Worm (Caenorhabditis elegans) whole organism, L1 larva: ENCODE data around the gene phf-15.

Experiments used
- C16A3.4 ChIP-seq: fragments of 150-350 bp; optimal IDR thresholded peaks from 2 replicates; lab custom pipeline; 2014; ENCODE audit warnings: missing biosample characterization, missing genetic modification characterization
- alr-1 ChIP-seq: fragments of 200-800 bp; sonication (Bioruptor generic); optimal IDR thresholded peaks from 2 replicates; lab custom pipeline; 2018; ENCODE audit warnings: borderline replicate concordance, mild to moderate bottlenecking, missing genetic modification characterization, missing compliant biosample characterization
- ama-1 ChIP-seq: fragments of 150-350 bp; optimal IDR thresholded peaks from 2 replicates; lab custom pipeline; 2014
- ceh-63 ChIP-seq: fragments of 200-800 bp; sonication (Bioruptor generic); optimal IDR thresholded peaks from 2 replicates; lab custom pipeline; 2018; ENCODE audit warnings: mild to moderate bottlenecking, missing genetic modification characterization, missing compliant biosample characterization
- ceh-82 ChIP-seq, 3 experiments: fragments of 150-350 bp in 1 of 3; sonication (generic microtip) in 2 of 3; optimal IDR thresholded peaks; 2 replicates each; lab custom pipeline; 2014 to 2017; ENCODE audit warnings: missing biosample characterization in 3 of 3, missing genetic modification characterization in 3 of 3
- ceh-90 ChIP-seq: sonication (generic microtip); optimal IDR thresholded peaks from 2 replicates; lab custom pipeline; 2016; ENCODE audit warnings: missing genetic modification characterization, missing compliant biosample characterization
- ces-1 ChIP-seq: fragments of 150-350 bp; optimal IDR thresholded peaks from 2 replicates; lab custom pipeline; 2014; ENCODE audit warnings: missing biosample characterization, missing genetic modification reagents, missing genetic modification characterization
- dpl-1 ChIP-seq, 3 experiments: fragments of 150-350 bp in 2 of 3; sonication (generic microtip) in 1 of 3; optimal IDR thresholded peaks; 2 replicates each; lab custom pipeline; 2014 to 2017; ENCODE audit warnings: missing biosample characterization in 3 of 3, missing genetic modification characterization in 3 of 3, missing genetic modification reagents in 3 of 3
- dsc-1 ChIP-seq: sonication (generic microtip); optimal IDR thresholded peaks from 2 replicates; lab custom pipeline; 2016; ENCODE audit warnings: mild to moderate bottlenecking, missing genetic modification characterization, missing compliant biosample characterization
- efl-1 ChIP-seq, 4 experiments: fragments of 150-350 bp; optimal IDR thresholded peaks in 3 of 4; peaks in 1 of 4; 1 replicate in 1 of 4; 2 replicates in 3 of 4; lab custom pipeline; 2014; ENCODE audit warnings: missing biosample characterization in 2 of 4, missing genetic modification characterization in 2 of 4, missing genetic modification reagents in 2 of 4
- egl-13 ChIP-seq: sonication (generic microtip); optimal IDR thresholded peaks from 2 replicates; lab custom pipeline; 2016; ENCODE audit warnings: missing genotype, missing genetic modification reagents, missing genetic modification characterization, missing compliant biosample characterization
- elt-2 ChIP-seq: sonication (generic microtip); optimal IDR thresholded peaks from 2 replicates; lab custom pipeline; 2016; ENCODE audit warnings: missing genetic modification characterization, mild to moderate bottlenecking, inconsistent platforms, missing compliant biosample characterization, missing genetic modification reagents
- elt-3 ChIP-seq, 6 experiments: fragments of 150-350 bp in 1 of 6; sonication (generic microtip); optimal IDR thresholded peaks; 2 replicates each; lab custom pipeline; 2017 to 2018; ENCODE audit warnings: missing biosample characterization in 6 of 6, missing genetic modification characterization in 6 of 6, inconsistent platforms in 1 of 6
- ets-5 ChIP-seq: fragments of 200-800 bp; sonication (Bioruptor generic); IDR thresholded peaks from 2 replicates; pipeline ENCODE4 v1.3.6; 2022; ENCODE audit warnings: missing genetic modification characterization, missing compliant biosample characterization
- fkh-10 ChIP-seq: sonication (generic microtip); optimal IDR thresholded peaks from 2 replicates; lab custom pipeline; 2017; ENCODE audit warnings: missing biosample characterization, missing genetic modification reagents, missing genetic modification characterization
- fkh-4 ChIP-seq: sonication (generic microtip); optimal IDR thresholded peaks from 2 replicates; lab custom pipeline; 2016; ENCODE audit warnings: missing compliant biosample characterization, missing genetic modification characterization, borderline replicate concordance
- fkh-8 ChIP-seq: sonication (generic microtip); optimal IDR thresholded peaks from 2 replicates; lab custom pipeline; 2016; ENCODE audit warnings: mild to moderate bottlenecking, missing genetic modification characterization, missing compliant biosample characterization
- fos-1 ChIP-seq: fragments of 150-350 bp; optimal IDR thresholded peaks from 2 replicates; lab custom pipeline; 2014; ENCODE audit warnings: missing biosample characterization, missing genetic modification characterization
- hpl-2 ChIP-seq: fragments of 150-350 bp; optimal IDR thresholded peaks from 2 replicates; lab custom pipeline; 2014; ENCODE audit warnings: missing biosample characterization, missing genetic modification reagents, missing genetic modification characterization
- isw-1 ChIP-seq: fragments of 200-800 bp; sonication (Bioruptor generic); IDR thresholded peaks from 2 replicates; pipeline ENCODE4 v1.3.6; 2022; ENCODE audit warnings: missing genetic modification characterization, missing compliant biosample characterization
- lin-14 ChIP-seq: fragments of 200-800 bp; sonication (Bioruptor generic); optimal IDR thresholded peaks from 2 replicates; lab custom pipeline; 2018; ENCODE audit warnings: mild to moderate bottlenecking, missing genetic modification characterization, moderate library complexity, missing compliant biosample characterization
- lin-15B ChIP-seq: fragments of 150-350 bp; sonication (generic microtip); optimal IDR thresholded peaks from 3 replicates; lab custom pipeline; 2014; ENCODE audit warnings: missing biosample characterization, missing genetic modification characterization
- lin-35 ChIP-seq, 2 experiments: fragments of 150-350 bp; optimal IDR thresholded peaks; 2 replicates each; lab custom pipeline; 2014; ENCODE audit warnings: missing biosample characterization in 2 of 2, missing genetic modification characterization in 2 of 2, missing genetic modification reagents in 2 of 2
- lin-39 ChIP-seq: fragments of 150-350 bp; optimal IDR thresholded peaks from 2 replicates; lab custom pipeline; 2014; ENCODE audit warnings: missing biosample characterization, missing genetic modification reagents, missing genetic modification characterization
- lir-3 ChIP-seq: sonication (generic microtip); optimal IDR thresholded peaks from 2 replicates; lab custom pipeline; 2016; ENCODE audit warnings: mild to moderate bottlenecking, missing genetic modification characterization, moderate library complexity, missing compliant biosample characterization; ENCODE audit not compliant: poor library complexity
- mab-9 ChIP-seq: fragments of 200-800 bp; sonication (Bioruptor generic); IDR thresholded peaks from 2 replicates; pipeline ENCODE4 v1.3.6; 2022; ENCODE audit warnings: missing genetic modification reagents, missing genetic modification characterization, missing compliant biosample characterization
- mdl-1 ChIP-seq, 2 experiments: fragments of 150-350 bp; optimal IDR thresholded peaks; 2 replicates each; lab custom pipeline; 2014 to 2017; ENCODE audit warnings: missing biosample characterization in 2 of 2, missing genetic modification characterization in 2 of 2, inconsistent platforms in 1 of 2
- mef-2 ChIP-seq: fragments of 150-350 bp; optimal IDR thresholded peaks from 2 replicates; lab custom pipeline; 2014; ENCODE audit warnings: missing biosample characterization, missing genetic modification characterization
- nhr-12 ChIP-seq: sonication (generic microtip); optimal IDR thresholded peaks from 2 replicates; lab custom pipeline; 2017; ENCODE audit warnings: missing biosample characterization, missing genetic modification characterization
- nhr-71 ChIP-seq: sonication (generic microtip); optimal IDR thresholded peaks from 2 replicates; lab custom pipeline; 2016; ENCODE audit warnings: mild to moderate bottlenecking, missing genetic modification characterization, moderate library complexity, missing compliant biosample characterization
- nhr-84 ChIP-seq: sonication (generic microtip); optimal IDR thresholded peaks from 2 replicates; lab custom pipeline; 2017; ENCODE audit warnings: missing biosample characterization, missing genetic modification characterization
- nhr-90 ChIP-seq: sonication (generic microtip); optimal IDR thresholded peaks from 2 replicates; lab custom pipeline; 2016; ENCODE audit warnings: mild to moderate bottlenecking, missing genetic modification characterization, missing compliant biosample characterization; ENCODE audit not compliant: poor library complexity
- pag-3 ChIP-seq: sonication (generic microtip); optimal IDR thresholded peaks from 2 replicates; lab custom pipeline; 2017; ENCODE audit warnings: missing genetic modification characterization, mild to moderate bottlenecking, missing compliant biosample characterization, antibody characterized with exemption, borderline replicate concordance; ENCODE audit not compliant: insufficient read depth
- skn-1 ChIP-seq: fragments of 150-350 bp; optimal IDR thresholded peaks from 2 replicates; lab custom pipeline; 2014; ENCODE audit warnings: missing biosample characterization, missing genetic modification characterization
- snpc-4 ChIP-seq: fragments of 150-350 bp; optimal IDR thresholded peaks from 2 replicates; lab custom pipeline; 2014; ENCODE audit warnings: missing biosample characterization, missing genetic modification characterization
- sox-4 ChIP-seq: sonication (generic microtip); optimal IDR thresholded peaks from 2 replicates; lab custom pipeline; 2016; ENCODE audit warnings: missing genetic modification characterization, missing compliant biosample characterization
- sptf-1 ChIP-seq: fragments of 150-350 bp; optimal IDR thresholded peaks from 2 replicates; lab custom pipeline; 2014; ENCODE audit warnings: missing biosample characterization, missing genetic modification characterization
- sup-37 ChIP-seq: fragments of 200-800 bp; sonication (Bioruptor generic); optimal IDR thresholded peaks from 2 replicates; lab custom pipeline; 2018; ENCODE audit warnings: mild to moderate bottlenecking, missing genetic modification characterization, missing compliant biosample characterization
- swsn-7 ChIP-seq: sonication (generic microtip); optimal IDR thresholded peaks from 2 replicates; lab custom pipeline; 2016; ENCODE audit warnings: missing genetic modification characterization, missing compliant biosample characterization
- tbx-2 ChIP-seq: sonication (generic microtip); optimal IDR thresholded peaks from 2 replicates; lab custom pipeline; 2016; ENCODE audit warnings: missing genetic modification characterization, missing compliant biosample characterization
- unc-30 ChIP-seq: sonication (generic microtip); optimal IDR thresholded peaks from 2 replicates; lab custom pipeline; 2017; ENCODE audit warnings: missing biosample characterization, missing genetic modification characterization
- unc-62 ChIP-seq: fragments of 150-350 bp; optimal IDR thresholded peaks from 2 replicates; lab custom pipeline; 2014; ENCODE audit warnings: missing biosample characterization, missing genetic modification reagents, missing genetic modification characterization
- unc-98 ChIP-seq: fragments of 200-800 bp; sonication (Bioruptor generic); IDR thresholded peaks from 2 replicates; pipeline ENCODE4 v1.3.6; 2022; ENCODE audit warnings: missing genetic modification characterization, missing compliant biosample characterization
- vab-15 ChIP-seq: sonication (generic microtip); optimal IDR thresholded peaks from 2 replicates; lab custom pipeline; 2017; ENCODE audit warnings: missing genotype, mild to moderate bottlenecking, missing genetic modification characterization, missing compliant biosample characterization
- xbp-1 ChIP-seq: sonication (generic microtip); optimal IDR thresholded peaks from 2 replicates; lab custom pipeline; 2016; ENCODE audit warnings: missing genetic modification characterization, missing compliant biosample characterization
- zag-1 ChIP-seq: fragments of 150-350 bp; optimal IDR thresholded peaks from 2 replicates; lab custom pipeline; 2014; ENCODE audit warnings: missing biosample characterization, missing genetic modification characterization
- zip-4 ChIP-seq: fragments of 200-800 bp; sonication (Bioruptor generic); optimal IDR thresholded peaks from 2 replicates; lab custom pipeline; 2018; ENCODE audit warnings: mild to moderate bottlenecking, missing genetic modification characterization, moderate library complexity, missing compliant biosample characterization
- ztf-4 ChIP-seq: fragments of 150-350 bp; optimal IDR thresholded peaks from 2 replicates; lab custom pipeline; 2014; ENCODE audit warnings: missing biosample characterization, missing genetic modification characterization

Gene phf-15

DNA sequence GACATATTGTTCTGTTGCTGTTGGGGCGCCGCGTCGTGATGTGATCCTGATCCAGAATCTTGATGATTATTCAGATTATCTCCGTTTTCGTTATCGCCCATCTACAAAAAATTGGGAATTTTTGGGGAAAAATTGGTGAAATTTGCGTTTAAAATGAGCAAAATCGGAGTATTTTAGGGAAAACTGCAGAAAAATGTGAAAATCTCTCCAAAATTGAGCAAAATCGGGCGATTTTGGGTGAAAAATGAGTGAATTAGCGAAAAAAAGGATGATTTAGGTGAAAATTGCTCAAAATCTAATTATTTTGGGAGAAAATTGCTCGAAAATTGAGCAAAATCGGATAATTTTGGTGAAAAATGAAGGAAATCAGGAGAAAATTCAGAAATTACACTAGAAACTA, 1.5 kb upstream of the phf-15 start, which contains the start of gene Y53G8AR.9:
TSS of gene Y53G8AR.9 (minus strand) at position 101 of the 400 bp plus-strand sequence.
- TF ChIP-seq dpl-1 (GFP tag; optimal IDR thresholded peaks at IDR 0.05; lab: Kevin White, UChicago) = no peak
- no peak for TF ChIP-seq skn-1 (tag; lab: Kevin White, UChicago)
- TF ChIP-seq zip-4 (GFP tag; lab: Kevin White, UChicago) = no peak
- TF ChIP-seq nhr-71 (tag; lab: Kevin White, UChicago) = no peak
- TF ChIP-seq fkh-8 (tag; lab: Kevin White, UChicago) = no peak
- TF ChIP-seq snpc-4 (tag; lab: Kevin White, UChicago) = no peak

DNA sequence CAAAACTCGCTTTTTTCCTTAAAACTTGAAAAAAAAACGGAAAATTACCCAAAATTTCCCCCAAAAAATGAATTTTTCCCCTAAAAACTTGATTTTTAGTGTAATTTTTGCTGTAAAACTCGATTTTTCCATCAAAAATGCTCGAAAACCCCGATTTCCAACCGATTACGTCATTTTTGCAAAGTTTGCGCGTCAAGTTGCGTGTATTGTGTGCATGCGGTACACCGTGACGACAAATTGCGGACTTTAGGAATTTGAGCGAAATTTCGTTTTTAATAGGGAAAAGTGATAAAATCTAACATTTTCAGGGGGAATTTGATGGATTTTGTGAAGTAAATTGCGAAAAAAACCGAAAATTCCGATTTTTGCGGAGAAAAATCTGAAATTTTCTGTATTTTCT, 1.3 kb downstream of the phf-15 start:
- TF ChIP-seq fkh-8 (tag; lab: Kevin White, UChicago) (peak; percentile 33), egl-13 (no peak), lin-14 (GFP tag; lab: Kevin White, UChicago) (no peak), C16A3.4 (tag; lab: Kevin White, UChicago) (peak; percentile 40), pag-3 (tag; lab: Kevin White, UChicago) (no peak), dpl-1 (GFP tag; optimal IDR thresholded peaks at IDR 0.05; lab: Kevin White, UChicago) (peak; percentile 70 to 77 (median 77)), isw-1 (GFP tag; lab: Robert Waterston, UW) (peak; percentile 50), sup-37 (GFP tag; lab: Kevin White, UChicago) (no peak), nhr-84 (tag; lab: Kevin White, UChicago) (no peak), ztf-4 (tag; lab: Kevin White, UChicago) (no peak), ceh-90 (tag; lab: Kevin White, UChicago) (no peak), dsc-1 (tag; lab: Kevin White, UChicago) (no peak), nhr-12 (tag; lab: Kevin White, UChicago) (no peak), swsn-7 (no peak), nhr-90 (no peak), unc-62 (no peak), xbp-1 (tag; lab: Kevin White, UChicago) (peak; percentile 66), ces-1 (GFP tag; lab: Kevin White, UChicago) (no peak), zag-1 (no peak), fkh-10 (GFP tag; lab: Kevin White, UChicago) (no peak), lin-35 (GFP tag; optimal IDR thresholded peaks at IDR 0.05; lab: Kevin White, UChicago) (peak; percentile 63 to 85), lin-15B (tag; lab: Kevin White, UChicago) (peak; percentile 45), nhr-71 (tag; lab: Kevin White, UChicago) (no peak), alr-1 (tag; lab: Kevin White, UChicago) (no peak), elt-2 (tag; lab: Kevin White, UChicago) (no peak), fos-1 (tag; lab: Kevin White, UChicago) (peak; percentile 58), efl-1 (optimal IDR thresholded peaks at IDR 0.05; lab: Kevin White, UChicago) (peak; percentile 79 to 83), efl-1 (GFP tag; optimal IDR thresholded peaks at IDR 0.05 in 1 of 2; lab: Kevin White, UChicago) (peak; percentile 79 to 96), unc-98 (no peak), ceh-63 (GFP tag; lab: Kevin White, UChicago) (no peak), zip-4 (GFP tag; lab: Kevin White, UChicago) (no peak), lin-39 (tag; lab: Kevin White, UChicago) (peak; percentile 35), ets-5 (GFP tag; lab: Robert Waterston, UW) (no peak), lir-3 (no peak), vab-15 (tag; lab: Kevin White, UChicago) (no peak), hpl-2 (GFP tag; lab: Kevin White, UChicago) (no peak), elt-3 (tag; optimal IDR thresholded peaks at IDR 0.05; lab: Kevin White, UChicago) (peak in 2 of 6 experiments; percentile 34 to 67), unc-30 (no peak), sox-4 (no peak), ceh-82 (tag; optimal IDR thresholded peaks at IDR 0.05; lab: Kevin White, UChicago) (peak; percentile 58 to 72 (median 64)), mef-2 (tag; lab: Kevin White, UChicago) (no peak), mdl-1 (tag; optimal IDR thresholded peaks at IDR 0.05; lab: Kevin White, UChicago) (peak in 1 of 2 experiments; percentile 47), fkh-4 (tag; lab: Kevin White, UChicago) (no peak), tbx-2 (peak; percentile 50), snpc-4 (tag; lab: Kevin White, UChicago) (peak; percentile 48), skn-1 (tag; lab: Kevin White, UChicago) (peak; percentile 60), ama-1 (lab: Kevin White, UChicago) (peak; percentile 18), mab-9 (GFP tag; lab: Robert Waterston, UW) (0 out of 2 replicates have a peak, but pooled peaks have one; percentile 39), sptf-1 (tag; lab: Kevin White, UChicago) (no peak)
